Fruit fly (Drosophila melanogaster): ENCODE data around the gene CG18641.
A peak's percentile ranks its signal among the peaks of the same experiment; 100 is the strongest.

The CG18641 gene

dm6 chr2L:2426444-2427188 lies 11.5 kb upstream of the CG18641 start (continued):
- no peak for TF ChIP-seq hkb (optimal IDR thresholded peaks at IDR 0.05)
- TF ChIP-seq hkb (GFP tag; IDR thresholded peaks at IDR 0.05) = peak; percentile 63
- TF ChIP-seq Pdp1 (GFP tag; optimal IDR thresholded peaks at IDR 0.05) = peak; percentile 51 to 81
- TF ChIP-seq tx (GFP tag; optimal IDR thresholded peaks at IDR 0.05) = no peak
- TF ChIP-seq gem (tag; optimal IDR thresholded peaks at IDR 0.05) = peak; percentile 75
- peak; percentile 72 for TF ChIP-seq HLH3B (GFP tag; IDR thresholded peaks at IDR 0.05)
- no peak for TF ChIP-seq Lhr (GFP tag; optimal IDR thresholded peaks at IDR 0.05)
- no peak for TF ChIP-seq pb (GFP tag; optimal IDR thresholded peaks at IDR 0.05)
- peak; percentile 57 for TF ChIP-seq grau (tag; optimal IDR thresholded peaks at IDR 0.05)
- peak; percentile 63 for TF ChIP-seq Rfx (GFP tag; IDR thresholded peaks at IDR 0.05)
- peak; percentile 46; the same call in 1 of the 2 replicates for TF ChIP-seq sob (GFP tag; IDR thresholded peaks at IDR 0.05)
- peak; percentile 68 for TF ChIP-seq sisA (GFP tag; IDR thresholded peaks at IDR 0.05)
- TF ChIP-seq unc-4 (GFP tag; IDR thresholded peaks at IDR 0.05; ENCODE audit: partially characterized antibody) = no peak
- TF ChIP-seq CG10431 (GFP tag; optimal IDR thresholded peaks at IDR 0.05) = no peak
- TF ChIP-seq Camta (GFP tag; optimal IDR thresholded peaks at IDR 0.05) = peak; percentile 19
- TF ChIP-seq her (GFP tag; optimal IDR thresholded peaks at IDR 0.05) = no peak
- TF ChIP-seq Hr3 (GFP tag; optimal IDR thresholded peaks at IDR 0.05) = peak; percentile 40
- TF ChIP-seq dmrt99B (tag; optimal IDR thresholded peaks at IDR 0.05) = peak; percentile 82
- no peak for TF ChIP-seq wdn (GFP tag; IDR thresholded peaks at IDR 0.05)
- no peak for TF ChIP-seq ato (GFP tag; IDR thresholded peaks at IDR 0.05; ENCODE audit: partially characterized antibody)
- no peak for TF ChIP-seq sqz (GFP tag; optimal IDR thresholded peaks at IDR 0.05)
- TF ChIP-seq Ada2b (GFP tag; IDR thresholded peaks at IDR 0.05) = peak; percentile 61; the same call in 1 of the 2 replicates
- peak; percentile 34 for TF ChIP-seq CG12155 (GFP tag; optimal IDR thresholded peaks at IDR 0.05)
- no peak for TF ChIP-seq CG13123 (GFP tag; optimal IDR thresholded peaks at IDR 0.05)
- TF ChIP-seq CG12391 (tag; optimal IDR thresholded peaks at IDR 0.05) = peak; percentile 44
- TF ChIP-seq CG6654 (GFP tag; optimal IDR thresholded peaks at IDR 0.05) = no peak
- peak; percentile 65 for TF ChIP-seq dysf (GFP tag; IDR thresholded peaks at IDR 0.05)
- peak in 1 of 2 experiments; percentile 65 for TF ChIP-seq Hr51 (GFP tag; optimal IDR thresholded peaks at IDR 0.05)
- peak; percentile 28; the same call in 1 of the 2 replicates for TF ChIP-seq Oaz (GFP tag; IDR thresholded peaks at IDR 0.05)
- TF ChIP-seq PHDP (tag; optimal IDR thresholded peaks at IDR 0.05) = peak; percentile 39
- TF ChIP-seq CG14441 (GFP tag; IDR thresholded peaks at IDR 0.05) = peak; percentile 76
- TF ChIP-seq CG34224 (GFP tag; IDR thresholded peaks at IDR 0.05; ENCODE audit: partially characterized antibody) = no peak
- peak; percentile 26 for TF ChIP-seq CG31388 (GFP tag; optimal IDR thresholded peaks at IDR 0.05)
- TF ChIP-seq corto (GFP tag; optimal IDR thresholded peaks at IDR 0.05) = no peak
- TF ChIP-seq Fer3 (tag; optimal IDR thresholded peaks at IDR 0.05) = peak; percentile 22
- no peak for TF ChIP-seq mirr (GFP tag; optimal IDR thresholded peaks at IDR 0.05)
- TF ChIP-seq Opbp (GFP tag; IDR thresholded peaks at IDR 0.05; ENCODE audit: partially characterized antibody) = no peak
- no peak for TF ChIP-seq tup (GFP tag; optimal IDR thresholded peaks at IDR 0.05)
- no peak for TF ChIP-seq CG7786 (GFP tag; optimal IDR thresholded peaks at IDR 0.05)
- no peak for TF ChIP-seq Poxn (GFP tag; IDR thresholded peaks at IDR 0.05)
- TF ChIP-seq inv (GFP tag; IDR thresholded peaks at IDR 0.05; ENCODE audit: partially characterized antibody) = no peak
- TF ChIP-seq CG2712 (tag; optimal IDR thresholded peaks at IDR 0.05) = peak; percentile 58
- TF ChIP-seq Sin3A (optimal IDR thresholded peaks at IDR 0.05) = no peak
- TF ChIP-seq pfk (GFP tag; optimal IDR thresholded peaks at IDR 0.05) = no peak
- peak; percentile 32 for TF ChIP-seq nau (GFP tag; optimal IDR thresholded peaks at IDR 0.05)
- no peak for TF ChIP-seq CG10565 (GFP tag; optimal IDR thresholded peaks at IDR 0.05)
- TF ChIP-seq schlank (tag; optimal IDR thresholded peaks at IDR 0.05) = no peak
- TF ChIP-seq CG30431 (GFP tag; optimal IDR thresholded peaks at IDR 0.05) = no peak
- TF ChIP-seq Six4 (GFP tag; optimal IDR thresholded peaks at IDR 0.05) = no peak
- no peak for TF ChIP-seq pzg (GFP tag; optimal IDR thresholded peaks at IDR 0.05)

Data from whole organism, embryonic.